Worm (Caenorhabditis elegans) whole organism, late embryonic: ENCODE data around the gene C14C11.4.

Experiments used
- F13H6.1 ChIP-seq: sonication (generic microtip); optimal IDR thresholded peaks from 2 replicates; lab custom pipeline; 2016; ENCODE audit warnings: missing genetic modification characterization, missing compliant biosample characterization
- ceh-34 ChIP-seq: sonication (generic microtip); optimal IDR thresholded peaks from 2 replicates; lab custom pipeline; 2016; ENCODE audit warnings: mild to moderate bottlenecking, missing genetic modification characterization, missing compliant biosample characterization
- lim-6 ChIP-seq: sonication (generic microtip); optimal IDR thresholded peaks from 2 replicates; lab custom pipeline; 2016; ENCODE audit warnings: missing genetic modification characterization, missing compliant biosample characterization
- nhr-11 ChIP-seq: fragments of 150-350 bp; optimal IDR thresholded peaks from 2 replicates; lab custom pipeline; 2014; ENCODE audit warnings: missing biosample characterization, missing genetic modification characterization
- pha-4 ChIP-seq: fragments of 150-350 bp; optimal IDR thresholded peaks from 2 replicates; lab custom pipeline; 2018; ENCODE audit warnings: missing biosample characterization, missing genetic modification reagents, missing genetic modification characterization

ce11 chrV:5634445-5634844 is 13.0 kb upstream of the C14C11.4 start:
- TF ChIP-seq F13H6.1 (tag; lab: Kevin White, UChicago) (no peak), nhr-11 (tag; lab: Kevin White, UChicago) (no peak), ceh-34 (tag; lab: Kevin White, UChicago) (no peak), pha-4 (tag; lab: Kevin White, UChicago) (no peak), lim-6 (tag; lab: Kevin White, UChicago) (no peak)
